Worm (Caenorhabditis elegans) whole organism, L2 larva: ENCODE data around the gene ZK1086.3.

Source experiments
- ama-1 ChIP-seq: fragments of 150-350 bp; optimal IDR thresholded peaks from 2 replicates; lab custom pipeline; 2018; ENCODE audit warnings: inconsistent platforms
- ceh-16 ChIP-seq: fragments of 150-350 bp; optimal IDR thresholded peaks from 2 replicates; lab custom pipeline; 2014; ENCODE audit warnings: missing biosample characterization, missing genetic modification characterization
- dmd-4 ChIP-seq: sonication (generic microtip); optimal IDR thresholded peaks from 2 replicates; lab custom pipeline; 2017; ENCODE audit warnings: missing biosample characterization, missing genetic modification characterization
- skn-1 ChIP-seq: sonication (generic microtip); optimal IDR thresholded peaks from 2 replicates; lab custom pipeline; 2017; ENCODE audit warnings: missing biosample characterization, missing genetic modification characterization

- TF ChIP-seq skn-1 (tag; lab: Kevin White, UChicago) (peak; percentile 51), ama-1 (no peak), ceh-16 (tag; lab: Kevin White, UChicago) (no peak), dmd-4 (tag; lab: Kevin White, UChicago) (no peak)
These were observed 17.9 kb upstream of the ZK1086.3 start for ce11 chrX:13772734-13773133.
